Worm (Caenorhabditis elegans) whole organism, midembryonic: ENCODE measurements around the gene sre-30.

Experiments
- T22C8.4 ChIP-seq: fragments of 200-800 bp; sonication (Bioruptor generic); IDR thresholded peaks from 2 replicates; pipeline ENCODE4 v1.3.6; 2022; ENCODE audit warnings: missing genetic modification characterization, missing compliant biosample characterization
- cog-1 ChIP-seq: sonication (generic microtip); optimal IDR thresholded peaks from 2 replicates; lab custom pipeline; 2016; ENCODE audit warnings: missing genetic modification characterization, missing compliant biosample characterization
- flt-1 ChIP-seq: fragments of 200-800 bp; sonication (Bioruptor generic); IDR thresholded peaks from 2 replicates; pipeline ENCODE4 v1.3.6; 2022; ENCODE audit warnings: missing genetic modification characterization, missing compliant biosample characterization
- klf-2 ChIP-seq: fragments of 200-800 bp; sonication (Bioruptor generic); conservative IDR thresholded peaks from 2 replicates; pipeline ENCODE4 v1.3.6; 2022; ENCODE audit warnings: missing genetic modification reagents, missing genetic modification characterization, missing compliant biosample characterization
- med-1 ChIP-seq: sonication (generic microtip); optimal IDR thresholded peaks from 2 replicates; lab custom pipeline; 2017; ENCODE audit warnings: missing genetic modification characterization, mild to moderate bottlenecking, missing compliant biosample characterization, antibody characterized with exemption, missing genetic modification reagents; ENCODE audit not compliant: insufficient read depth
- ref-1 ChIP-seq: fragments of 200-800 bp; sonication (Bioruptor generic); conservative IDR thresholded peaks from 2 replicates; pipeline ENCODE4 v1.3.6; 2022; ENCODE audit warnings: missing genetic modification reagents, missing genetic modification characterization, missing compliant biosample characterization
- tab-1 ChIP-seq: fragments of 200-800 bp; sonication (Bioruptor generic); IDR thresholded peaks from 2 replicates; pipeline ENCODE4 v1.3.6; 2022; ENCODE audit warnings: missing genetic modification characterization, missing compliant biosample characterization
- ztf-23 ChIP-seq: fragments of 200-800 bp; sonication (Bioruptor generic); IDR thresholded peaks from 2 replicates; pipeline ENCODE4 v1.3.6; 2022; ENCODE audit warnings: missing genetic modification reagents, missing genetic modification characterization, missing compliant biosample characterization

DNA sequence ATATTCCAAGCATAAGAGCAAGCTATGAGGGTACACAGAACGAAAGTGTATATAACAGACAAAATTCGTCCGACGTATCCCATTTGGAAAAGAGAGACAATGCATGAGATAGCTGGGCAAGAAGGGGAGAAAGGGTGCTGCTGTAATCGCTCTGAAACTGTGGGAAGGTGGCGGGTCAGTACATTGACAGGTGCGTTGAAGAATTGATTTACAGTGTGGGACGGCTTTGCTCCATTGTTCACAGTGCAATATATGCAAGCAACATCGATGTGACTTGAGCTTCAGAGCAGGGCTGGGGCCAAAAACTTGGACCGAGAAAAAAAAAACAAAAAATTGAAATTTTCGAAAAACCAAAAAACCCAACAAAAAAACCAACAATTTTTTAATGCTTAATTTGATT is 3.8 kb upstream of the sre-30 start, which contains the start of gene F57G9.3:
- TF ChIP-seq cog-1 = no peak
- TF ChIP-seq med-1 (GFP tag; lab: Kevin White, UChicago) = no peak
- TF ChIP-seq ref-1 = no peak
- no peak for TF ChIP-seq klf-2
- no peak for TF ChIP-seq T22C8.4 (GFP tag; lab: Robert Waterston, UW)
- no peak for TF ChIP-seq flt-1 (GFP tag; lab: Robert Waterston, UW)
- no peak for TF ChIP-seq ztf-23
- TF ChIP-seq tab-1 (GFP tag; lab: Robert Waterston, UW) = no peak
